Fruit fly (Drosophila melanogaster) whole organism, embryonic: ENCODE results near the gene Ets97D.

Experiments
- Aef1 ChIP-seq: fragments of 200-800 bp; sonication (Bioruptor generic); IDR thresholded peaks from 3 replicates; pipeline ENCODE4 v1.3.6; 2022; ENCODE audit warnings: missing biosample characterization, missing genetic modification characterization
- CG10209 ChIP-seq: fragments of 200-800 bp; sonication (Bioruptor generic); optimal IDR thresholded peaks from 3 replicates; lab custom pipeline; 2017; ENCODE audit warnings: missing biosample characterization, mild to moderate bottlenecking, missing genetic modification characterization, missing genetic modification reagents
- CG11093 ChIP-seq: fragments of 200-800 bp; sonication (Bioruptor generic); IDR thresholded peaks from 3 replicates; pipeline ENCODE4 v1.3.6; 2022; ENCODE audit warnings: missing biosample characterization, missing genetic modification characterization
- CG12236 ChIP-seq: fragments of 200-800 bp; sonication (Bioruptor generic); optimal IDR thresholded peaks from 2 replicates; lab custom pipeline; 2016; ENCODE audit warnings: missing biosample characterization, missing genetic modification characterization
- CG12744 ChIP-seq: fragments of 200-800 bp; sonication (Bioruptor generic); optimal IDR thresholded peaks from 2 replicates; lab custom pipeline; 2016; ENCODE audit warnings: missing biosample characterization, missing genetic modification characterization
- CG12769 ChIP-seq: fragments of 200-800 bp; sonication (Bioruptor generic); optimal IDR thresholded peaks from 2 replicates; lab custom pipeline; 2019; ENCODE audit warnings: missing biosample characterization, mild to moderate bottlenecking, missing genetic modification characterization, moderate library complexity
- CG13424 ChIP-seq: fragments of 200-800 bp; sonication (Bioruptor generic); optimal IDR thresholded peaks from 2 replicates; lab custom pipeline; 2019; ENCODE audit warnings: missing biosample characterization, mild to moderate bottlenecking, missing genetic modification characterization, moderate library complexity
- CG1602 ChIP-seq: fragments of 200-800 bp; sonication (Bioruptor generic); optimal IDR thresholded peaks from 3 replicates; lab custom pipeline; 2016; ENCODE audit warnings: missing biosample characterization, missing genetic modification characterization
- CG17829 ChIP-seq: fragments of 200-800 bp; optimal IDR thresholded peaks from 2 replicates; lab custom pipeline; 2019; ENCODE audit warnings: missing biosample characterization, mild to moderate bottlenecking, missing genetic modification characterization, moderate library complexity
- CG2875 ChIP-seq: fragments of 200-800 bp; sonication (Bioruptor generic); optimal IDR thresholded peaks from 2 replicates; lab custom pipeline; 2017; ENCODE audit warnings: missing biosample characterization, mild to moderate bottlenecking, missing genetic modification characterization, missing genetic modification reagents
- CG31441 ChIP-seq: fragments of 200-800 bp; sonication (Bioruptor generic); IDR thresholded peaks from 2 replicates; pipeline ENCODE4 v1.3.6; 2022; ENCODE audit warnings: missing biosample characterization, missing genetic modification characterization
- CG5180 ChIP-seq: fragments of 200-800 bp; sonication (Bioruptor generic); optimal IDR thresholded peaks from 3 replicates; lab custom pipeline; 2017; ENCODE audit warnings: missing biosample characterization, missing genetic modification characterization, mild to moderate bottlenecking, moderate library complexity, missing genetic modification reagents
- CG7786 ChIP-seq: fragments of 200-800 bp; sonication (Bioruptor generic); optimal IDR thresholded peaks from 2 replicates; lab custom pipeline; 2016; ENCODE audit warnings: missing biosample characterization, missing genetic modification characterization
- CG9437 ChIP-seq: fragments of 200-800 bp; sonication (Bioruptor generic); optimal IDR thresholded peaks from 2 replicates; lab custom pipeline; 2018; ENCODE audit warnings: missing biosample characterization, mild to moderate bottlenecking, missing genetic modification characterization
- Chrac-16 ChIP-seq: fragments of 200-800 bp; sonication (Bioruptor generic); optimal IDR thresholded peaks from 3 replicates; lab custom pipeline; 2016; ENCODE audit warnings: missing biosample characterization, missing genetic modification characterization
- Deaf1 ChIP-seq: fragments of 200-800 bp; optimal IDR thresholded peaks from 3 replicates; lab custom pipeline; 2019; ENCODE audit warnings: missing biosample characterization, mild to moderate bottlenecking, missing genetic modification characterization, moderate library complexity
- Dfd ChIP-seq, 2 experiments: fragments of >200 bp; optimal IDR thresholded peaks; 2 replicates each; lab custom pipeline; 2017; ENCODE audit warnings: missing biosample characterization in 2 of 2, missing genetic modification characterization in 2 of 2
- Eip74EF ChIP-seq, 2 experiments: fragments of 200-800 bp in 1 of 2; fragments of >200 bp in 1 of 2; sonication (Bioruptor generic) in 1 of 2; optimal IDR thresholded peaks; 2 replicates each; lab custom pipeline; 2017 to 2019; ENCODE audit warnings: missing biosample characterization in 2 of 2, missing genetic modification characterization in 2 of 2, mild to moderate bottlenecking in 1 of 2, moderate library complexity in 1 of 2
- Ets65A ChIP-seq: fragments of 200-800 bp; sonication (Bioruptor generic); peaks from one replicate; lab custom pipeline; 2016; ENCODE audit warnings: missing biosample characterization, missing genetic modification characterization
- H15 ChIP-seq: fragments of 200-800 bp; sonication (Bioruptor generic); IDR thresholded peaks from 3 replicates; pipeline ENCODE4 v1.3.6; 2022; ENCODE audit warnings: missing biosample characterization, missing genetic modification characterization
- Hr51 ChIP-seq, 2 experiments: fragments of 200-800 bp; sonication (Bioruptor generic); optimal IDR thresholded peaks; 2 replicates in 1 of 2; 3 replicates in 1 of 2; lab custom pipeline; 2016 to 2018; ENCODE audit warnings: missing biosample characterization in 2 of 2, missing genetic modification characterization in 2 of 2, mild to moderate bottlenecking in 1 of 2, moderate library complexity in 1 of 2
- Meics ChIP-seq: fragments of 200-800 bp; sonication (Bioruptor generic); optimal IDR thresholded peaks from 2 replicates; lab custom pipeline; 2017; ENCODE audit warnings: missing biosample characterization, mild to moderate bottlenecking, missing genetic modification characterization
- Oli ChIP-seq: fragments of 200-800 bp; sonication (Bioruptor generic); optimal IDR thresholded peaks from 2 replicates; lab custom pipeline; 2018; ENCODE audit warnings: missing biosample characterization, mild to moderate bottlenecking, missing genetic modification characterization, moderate library complexity
- Vsx1 ChIP-seq: fragments of 200-800 bp; sonication (Bioruptor generic); optimal IDR thresholded peaks from 2 replicates; lab custom pipeline; 2017; ENCODE audit warnings: missing biosample characterization, mild to moderate bottlenecking, missing genetic modification characterization, missing genetic modification reagents
- YL-1 ChIP-seq: fragments of 200-800 bp; sonication (Bioruptor generic); optimal IDR thresholded peaks from 3 replicates; lab custom pipeline; 2017; ENCODE audit warnings: missing biosample characterization, mild to moderate bottlenecking, missing genetic modification characterization
- ab ChIP-seq: fragments of 200-800 bp; sonication (Bioruptor generic); optimal IDR thresholded peaks from 2 replicates; lab custom pipeline; 2016; ENCODE audit warnings: missing biosample characterization, missing genetic modification characterization
- bsh ChIP-seq, 2 experiments: fragments of 200-800 bp; sonication (Bioruptor generic); optimal IDR thresholded peaks; 2 replicates each; lab custom pipeline; 2017 to 2018; ENCODE audit warnings: mild to moderate bottlenecking in 2 of 2, missing biosample characterization in 2 of 2, missing genetic modification characterization in 2 of 2, moderate library complexity in 1 of 2
- ci ChIP-seq: fragments of 200-800 bp; sonication (Bioruptor generic); IDR thresholded peaks from 3 replicates; pipeline ENCODE4 v1.3.6; 2022; ENCODE audit warnings: missing biosample characterization, missing genetic modification characterization
- dan ChIP-seq: fragments of 200-800 bp; sonication (Bioruptor generic); IDR thresholded peaks from 2 replicates; pipeline ENCODE4 v1.3.6; 2022; ENCODE audit warnings: missing biosample characterization, missing genetic modification characterization
- danr ChIP-seq: fragments of 200-800 bp; sonication (Bioruptor generic); IDR thresholded peaks from 2 replicates; pipeline ENCODE4 v1.3.6; 2022; ENCODE audit warnings: missing biosample characterization, missing genetic modification characterization
- dmrt99B ChIP-seq: fragments of 200-800 bp; sonication (Bioruptor generic); optimal IDR thresholded peaks from 2 replicates; lab custom pipeline; 2018; ENCODE audit warnings: missing biosample characterization, mild to moderate bottlenecking, missing genetic modification characterization, moderate library complexity
- gem ChIP-seq: fragments of 200-800 bp; sonication (Bioruptor generic); optimal IDR thresholded peaks from 2 replicates; lab custom pipeline; 2019; ENCODE audit warnings: missing biosample characterization, mild to moderate bottlenecking, missing genetic modification characterization, moderate library complexity
- grn ChIP-seq: fragments of 200-800 bp; sonication (Bioruptor generic); optimal IDR thresholded peaks from 3 replicates; lab custom pipeline; 2017; ENCODE audit warnings: missing biosample characterization, missing genetic modification characterization
- ham ChIP-seq: fragments of 200-800 bp; sonication (Bioruptor generic); IDR thresholded peaks from 2 replicates; pipeline ENCODE4 v1.3.6; 2022; ENCODE audit warnings: missing biosample characterization, missing genetic modification characterization
- hbn ChIP-seq: fragments of 200-800 bp; sonication (Bioruptor generic); IDR thresholded peaks from 2 replicates; pipeline ENCODE4 v1.3.6; 2022; ENCODE audit warnings: missing biosample characterization, missing genetic modification characterization; ENCODE audit not compliant: partially characterized antibody
- jumu ChIP-seq: fragments of 200-800 bp; sonication (Bioruptor generic); optimal IDR thresholded peaks from 3 replicates; lab custom pipeline; 2016; ENCODE audit warnings: missing biosample characterization, missing genetic modification characterization
- lola ChIP-seq, 3 experiments: fragments of >200 bp in 2 of 3; fragments of 200-800 bp in 1 of 3; sonication (Bioruptor generic) in 1 of 3; optimal IDR thresholded peaks; 2 replicates each; lab custom pipeline; 2017 to 2019; ENCODE audit warnings: missing biosample characterization in 3 of 3, missing genetic modification characterization in 3 of 3, mild to moderate bottlenecking in 1 of 3, moderate library complexity in 1 of 3
- lov ChIP-seq, 2 experiments: fragments of 200-800 bp in 1 of 2; fragments of >200 bp in 1 of 2; sonication (Bioruptor generic) in 1 of 2; IDR thresholded peaks in 1 of 2; optimal IDR thresholded peaks in 1 of 2; 2 replicates in 1 of 2; 3 replicates in 1 of 2; pipeline versions ENCODE4 v1.3.6 to Lab custom; 2017 to 2022; ENCODE audit warnings: missing biosample characterization in 1 of 2, missing genetic modification characterization in 1 of 2
- prd ChIP-seq, 3 experiments: fragments of >200 bp in 2 of 3; fragments of 200-800 bp in 1 of 3; sonication (Bioruptor generic) in 1 of 3; optimal IDR thresholded peaks in 2 of 3; IDR thresholded peaks in 1 of 3; 2 replicates in 2 of 3; 3 replicates in 1 of 3; pipeline versions ENCODE4 v1.3.6 to Lab custom; 2017 to 2022; ENCODE audit warnings: missing biosample characterization in 1 of 3, missing genetic modification characterization in 1 of 3
- rib ChIP-seq: fragments of 200-800 bp; sonication (Bioruptor generic); IDR thresholded peaks from 2 replicates; pipeline ENCODE4 v1.3.6; 2022; ENCODE audit warnings: missing biosample characterization, missing genetic modification characterization
- sim ChIP-seq: fragments of 200-800 bp; sonication (Bioruptor generic); IDR thresholded peaks from 2 replicates; pipeline ENCODE4 v1.3.6; 2022; ENCODE audit warnings: missing biosample characterization, missing genetic modification characterization
- slbo ChIP-seq: fragments of 200-800 bp; sonication (Bioruptor generic); IDR thresholded peaks from 2 replicates; pipeline ENCODE4 v1.3.6; 2022; ENCODE audit warnings: missing biosample characterization, missing genetic modification characterization
- sqz ChIP-seq: fragments of 200-800 bp; sonication (Bioruptor generic); optimal IDR thresholded peaks from 3 replicates; lab custom pipeline; 2018; ENCODE audit warnings: missing biosample characterization, mild to moderate bottlenecking, missing genetic modification characterization
- ssp ChIP-seq: fragments of 200-800 bp; sonication (Bioruptor generic); IDR thresholded peaks from 2 replicates; pipeline ENCODE4 v1.3.6; 2022; ENCODE audit warnings: missing biosample characterization, missing genetic modification characterization
- stc ChIP-seq: fragments of 200-800 bp; sonication (Bioruptor generic); IDR thresholded peaks from 2 replicates; pipeline ENCODE4 v1.3.6; 2022; ENCODE audit warnings: missing biosample characterization, missing genetic modification characterization
- tgo ChIP-seq: fragments of 200-800 bp; sonication (Bioruptor generic); IDR thresholded peaks from 3 replicates; pipeline ENCODE4 v1.3.6; 2022; ENCODE audit warnings: missing biosample characterization, missing genetic modification characterization
- vfl ChIP-seq: fragments of 200-800 bp; sonication (Bioruptor generic); optimal IDR thresholded peaks from 2 replicates; lab custom pipeline; 2016; ENCODE audit warnings: missing biosample characterization, missing genetic modification characterization
- vvl ChIP-seq: fragments of 200-800 bp; sonication (Bioruptor generic); IDR thresholded peaks from 2 replicates; pipeline ENCODE4 v1.3.6; 2022; ENCODE audit warnings: missing biosample characterization, missing genetic modification characterization
- zfh1 ChIP-seq: fragments of 200-800 bp; sonication (Bioruptor generic); IDR thresholded peaks from 3 replicates; pipeline ENCODE4 v1.3.6; 2022; ENCODE audit warnings: missing biosample characterization, missing genetic modification characterization

Ets97D gene

DNA sequence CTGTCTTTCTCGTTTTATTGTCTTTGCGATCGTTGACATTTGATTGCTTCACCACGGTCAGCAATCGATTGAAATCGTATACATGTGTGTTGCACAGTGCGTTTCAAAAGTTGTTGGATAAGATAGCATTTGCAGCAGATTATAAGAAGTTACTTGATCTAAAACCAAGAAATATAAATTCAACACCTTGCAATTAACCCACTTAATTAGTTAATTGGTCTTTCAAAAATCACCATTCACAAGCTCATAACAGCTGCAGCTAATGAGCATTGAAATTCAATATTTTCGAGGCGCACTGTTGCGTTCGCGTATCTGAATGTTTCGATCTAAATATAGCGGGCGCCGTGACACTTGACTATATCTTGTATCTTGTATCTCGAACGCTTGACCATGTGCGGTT, 19.9 kb downstream of the Ets97D start (continued):
- TF ChIP-seq Meics (GFP tag; lab: Kevin White, UChicago) (peak; percentile 28), vvl (GFP tag; lab: Robert Waterston, UW) (peak; percentile 18; the same call in 1 of the 2 replicates), Ets65A (peak; percentile 37), ssp (GFP tag; lab: Robert Waterston, UW) (no peak), CG31441 (peak; percentile 28; the same call in 1 of the 2 replicates), lola (GFP tag; optimal IDR thresholded peaks at IDR 0.05; lab: Kevin White, UChicago) (peak in 1 of 3 experiments; percentile 31), CG10209 (GFP tag; lab: Kevin White, UChicago) (peak; percentile 13), CG7786 (GFP tag; lab: Kevin White, UChicago) (peak; percentile 37), Deaf1 (tag; lab: Kevin White, UChicago) (no peak), slbo (peak; percentile 37; the same call in 1 of the 2 replicates), rib (GFP tag; lab: Robert Waterston, UW) (no peak), tgo (GFP tag; lab: Robert Waterston, UW) (no peak), Hr51 (GFP tag; optimal IDR thresholded peaks at IDR 0.05; lab: Kevin White, UChicago) (peak in 1 of 2 experiments; percentile 65), Chrac-16 (GFP tag; lab: Kevin White, UChicago) (peak; percentile 12), gem (tag; lab: Kevin White, UChicago) (peak; percentile 64), vfl (GFP tag; lab: Kevin White, UChicago) (no peak), Oli (tag; lab: Kevin White, UChicago) (peak; percentile 60), sim (no peak), dan (GFP tag; lab: Robert Waterston, UW) (no peak), Aef1 (GFP tag; lab: Robert Waterston, UW) (0 out of 3 replicates have a peak, but pooled peaks have one; percentile 11), CG5180 (peak; percentile 29), hbn (GFP tag; lab: Robert Waterston, UW) (no peak), zfh1 (GFP tag; lab: Robert Waterston, UW) (peak; percentile 41; the same call in 1 of the 3 replicates), Vsx1 (GFP tag; lab: Kevin White, UChicago) (peak; percentile 49), Eip74EF (GFP tag; optimal IDR thresholded peaks at IDR 0.05; lab: Kevin White, UChicago) (peak in 1 of 2 experiments; percentile 2), bsh (GFP tag; optimal IDR thresholded peaks at IDR 0.05; lab: Kevin White, UChicago) (peak; percentile 11 to 37), ham (GFP tag; lab: Robert Waterston, UW) (no peak), H15 (GFP tag; lab: Robert Waterston, UW) (0 out of 3 replicates have a peak, but pooled peaks have one; percentile 9), ci (GFP tag; lab: Robert Waterston, UW) (peak; percentile 19; the same call in 1 of the 3 replicates), CG1602 (GFP tag; lab: Kevin White, UChicago) (peak; percentile 7), Dfd (GFP tag; optimal IDR thresholded peaks at IDR 0.05; lab: Kevin White, UChicago) (no peak), CG2875 (GFP tag; lab: Kevin White, UChicago) (no peak), sqz (GFP tag; lab: Kevin White, UChicago) (no peak), CG9437 (peak; percentile 12), jumu (GFP tag; lab: Kevin White, UChicago) (no peak), lov (optimal IDR thresholded peaks at IDR 0.05; lab: Kevin White, UChicago) (no peak), lov (GFP tag; IDR thresholded peaks at IDR 0.05; lab: Robert Waterston, UW) (no peak), YL-1 (GFP tag; lab: Kevin White, UChicago) (no peak), grn (GFP tag; lab: Kevin White, UChicago) (peak; percentile 93), CG11093 (0 out of 3 replicates have a peak, but pooled peaks have one; percentile 21), dmrt99B (tag; lab: Kevin White, UChicago) (peak; percentile 47), CG17829 (no peak), CG12236 (GFP tag; lab: Kevin White, UChicago) (no peak), stc (peak; percentile 37; the same call in 1 of the 2 replicates), ab (GFP tag; lab: Kevin White, UChicago) (no peak), CG12744 (no peak), CG13424 (tag; lab: Kevin White, UChicago) (peak; percentile 45), prd (optimal IDR thresholded peaks at IDR 0.05; lab: Kevin White, UChicago) (no peak), prd (GFP tag; IDR thresholded peaks at IDR 0.05; lab: Robert Waterston, UW) (peak; percentile 43; the same call in 1 of the 3 replicates), CG12769 (tag; lab: Kevin White, UChicago) (peak; percentile 9), danr (GFP tag; lab: Robert Waterston, UW) (no peak)
